Worm (Caenorhabditis elegans) whole organism, dauer: ENCODE results near the gene B0334.13.
"Not testable (repeated sequence)": the region's sequence is repeated elsewhere in the genome, so short reads cannot be mapped to it uniquely, and the experiment has no call there.

ENCODE experiments used
- unc-62 ChIP-seq: sonication (generic microtip); optimal IDR thresholded peaks from 2 replicates; lab custom pipeline; 2017; ENCODE audit warnings: missing biosample characterization, missing genetic modification reagents, missing genetic modification characterization

B0334.13 gene

ce11 chrII:11500198-11500597, 12.1 kb downstream of the B0334.13 start, which contains the start of gene B0334.20:
TSS of gene B0334.20 (minus strand) at chrII:11500459.
- no peak for TF ChIP-seq unc-62 (GFP tag; lab: Kevin White, UChicago)

- no peak for TF ChIP-seq unc-62 (GFP tag; lab: Kevin White, UChicago)
Measured at ce11 chrII:11501956-11502355, 13.9 kb downstream of the B0334.13 start.

ce11 chrII:11503761-11504160, 15.7 kb downstream of the B0334.13 start:
- TF ChIP-seq unc-62 (GFP tag; lab: Kevin White, UChicago) = no peak

- TF ChIP-seq unc-62 (GFP tag; lab: Kevin White, UChicago) = no peak
Measured at ce11 chrII:11510373-11510772, 22.3 kb downstream of the B0334.13 start, which contains the start of gene npr-41. TSS of gene npr-41 (plus strand) at chrII:11510673.

- TF ChIP-seq unc-62 (GFP tag; lab: Kevin White, UChicago) = no peak
Measured at ce11 chrII:11512921-11513320, 24.8 kb downstream of the B0334.13 start.

ce11 chrII:11514775-11515174, 26.7 kb downstream of the B0334.13 start, which contains the start of gene srh-44:
TSS of gene srh-44 (plus strand) at chrII:11515075.
- TF ChIP-seq unc-62 (GFP tag; lab: Kevin White, UChicago) = no peak

ce11 chrII:11518184-11518583, 30.1 kb downstream of the B0334.13 start, which contains the start of gene B0334.10:
TSS of gene B0334.10 (plus strand) at chrII:11518484.
- no peak for TF ChIP-seq unc-62 (GFP tag; lab: Kevin White, UChicago)

- no peak for TF ChIP-seq unc-62 (GFP tag; lab: Kevin White, UChicago)
Measured at ce11 chrII:11521300-11521699, 33.2 kb downstream of the B0334.13 start, which contains the start of gene Y62F5A.10. TSS of gene Y62F5A.10 (plus strand) at chrII:11521600.

ce11 chrII:11526954-11527353, 38.9 kb downstream of the B0334.13 start, which contains the start of gene age-1:
TSS of gene age-1 (minus strand) at chrII:11527054.
- no peak for TF ChIP-seq unc-62 (GFP tag; lab: Kevin White, UChicago)

- TF ChIP-seq unc-62 (GFP tag; lab: Kevin White, UChicago) = no peak
Measured at ce11 chrII:11533716-11534115, 45.6 kb downstream of the B0334.13 start, which contains the start of gene mdt-8. TSS of gene mdt-8 (minus strand) at chrII:11533816.

ce11 chrII:11534429-11535099, 46.5 kb downstream of the B0334.13 start, which contains the start of gene Y62F5A.12:
TSS of gene Y62F5A.12 (minus strand) at chrII:11534479.
- TF ChIP-seq unc-62 (GFP tag; lab: Kevin White, UChicago) = not testable (repeated sequence)

ce11 chrII:11535429-11535828, 47.3 kb downstream of the B0334.13 start:
- no peak for TF ChIP-seq unc-62 (GFP tag; lab: Kevin White, UChicago)

ce11 chrII:11535924-11536323, 47.8 kb downstream of the B0334.13 start:
- TF ChIP-seq unc-62 (GFP tag; lab: Kevin White, UChicago) = no peak

- no peak for TF ChIP-seq unc-62 (GFP tag; lab: Kevin White, UChicago)
Measured at ce11 chrII:11536505-11536904, 48.4 kb downstream of the B0334.13 start.

- no peak for TF ChIP-seq unc-62 (GFP tag; lab: Kevin White, UChicago)
Measured at ce11 chrII:11537115-11537514, 49.0 kb downstream of the B0334.13 start.

ce11 chrII:11537606-11538016, 49.5 kb downstream of the B0334.13 start:
- TF ChIP-seq unc-62 (GFP tag; lab: Kevin White, UChicago) = no peak

ce11 chrII:11538741-11539140, 50.6 kb downstream of the B0334.13 start, which contains the start of gene Y62F5A.9:
TSS of gene Y62F5A.9 (minus strand) at chrII:11538841.
- no peak for TF ChIP-seq unc-62 (GFP tag; lab: Kevin White, UChicago)
